Worm (Caenorhabditis elegans) whole organism, midembryonic: ENCODE results near the gene arrd-26.
"Not testable (repeated sequence)": the region's sequence is repeated elsewhere in the genome, so short reads cannot be mapped to it uniquely, and the experiment has no call there.

Experiments
- T22C8.4 ChIP-seq: fragments of 200-800 bp; sonication (Bioruptor generic); IDR thresholded peaks from 2 replicates; pipeline ENCODE4 v1.3.6; 2022; ENCODE audit warnings: missing genetic modification characterization, missing compliant biosample characterization
- cog-1 ChIP-seq: sonication (generic microtip); optimal IDR thresholded peaks from 2 replicates; lab custom pipeline; 2016; ENCODE audit warnings: missing genetic modification characterization, missing compliant biosample characterization
- flt-1 ChIP-seq: fragments of 200-800 bp; sonication (Bioruptor generic); IDR thresholded peaks from 2 replicates; pipeline ENCODE4 v1.3.6; 2022; ENCODE audit warnings: missing genetic modification characterization, missing compliant biosample characterization
- klf-2 ChIP-seq: fragments of 200-800 bp; sonication (Bioruptor generic); conservative IDR thresholded peaks from 2 replicates; pipeline ENCODE4 v1.3.6; 2022; ENCODE audit warnings: missing genetic modification reagents, missing genetic modification characterization, missing compliant biosample characterization
- med-1 ChIP-seq: sonication (generic microtip); optimal IDR thresholded peaks from 2 replicates; lab custom pipeline; 2017; ENCODE audit warnings: missing genetic modification characterization, mild to moderate bottlenecking, missing compliant biosample characterization, antibody characterized with exemption, missing genetic modification reagents; ENCODE audit not compliant: insufficient read depth
- ref-1 ChIP-seq: fragments of 200-800 bp; sonication (Bioruptor generic); conservative IDR thresholded peaks from 2 replicates; pipeline ENCODE4 v1.3.6; 2022; ENCODE audit warnings: missing genetic modification reagents, missing genetic modification characterization, missing compliant biosample characterization
- tab-1 ChIP-seq: fragments of 200-800 bp; sonication (Bioruptor generic); IDR thresholded peaks from 2 replicates; pipeline ENCODE4 v1.3.6; 2022; ENCODE audit warnings: missing genetic modification characterization, missing compliant biosample characterization
- ztf-23 ChIP-seq: fragments of 200-800 bp; sonication (Bioruptor generic); IDR thresholded peaks from 2 replicates; pipeline ENCODE4 v1.3.6; 2022; ENCODE audit warnings: missing genetic modification reagents, missing genetic modification characterization, missing compliant biosample characterization
- ztf-29 ChIP-seq: fragments of 200-800 bp; sonication (Bioruptor generic); IDR thresholded peaks from 2 replicates; pipeline ENCODE4 v1.3.6; 2022; ENCODE audit warnings: missing genetic modification reagents, missing genetic modification characterization, missing compliant biosample characterization

arrd-26 gene

DNA sequence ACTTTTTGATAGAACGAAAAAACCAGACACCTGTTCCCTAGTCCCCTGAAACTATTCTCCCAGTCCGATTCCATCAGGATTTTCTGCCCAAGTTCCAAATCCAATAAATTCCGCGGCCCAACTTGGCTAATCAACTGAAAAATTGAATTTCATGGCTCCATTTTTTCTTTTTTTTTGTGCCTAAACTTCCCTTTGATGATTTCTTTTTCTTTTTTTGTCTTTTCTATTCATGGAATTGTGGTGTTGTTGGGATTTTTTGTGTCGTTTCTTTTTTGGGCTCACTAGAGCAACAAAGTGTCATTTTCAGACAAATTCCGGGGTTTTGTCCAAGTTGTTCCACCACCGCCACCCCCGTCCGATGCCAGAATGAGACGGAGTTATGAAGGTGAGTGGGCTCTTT is at the start of gene arrd-26:
arrd-26 (plus strand) TSS at position 301 of the 400 bp plus-strand sequence.
- TF ChIP-seq tab-1 (GFP tag; lab: Robert Waterston, UW) (no peak), med-1 (GFP tag; lab: Kevin White, UChicago) (no peak), flt-1 (no peak)

- TF ChIP-seq ztf-29 (GFP tag; lab: Robert Waterston, UW) (no peak), T22C8.4 (no peak), cog-1 (tag; lab: Kevin White, UChicago) (peak; percentile 54), med-1 (GFP tag; lab: Kevin White, UChicago) (no peak), ref-1 (GFP tag; lab: Robert Waterston, UW) (0 out of 2 replicates have a peak, but pooled peaks have one; percentile 29), klf-2 (GFP tag; lab: Robert Waterston, UW) (peak; percentile 74; the same call in 1 of the 2 replicates), ztf-23 (GFP tag; lab: Robert Waterston, UW) (peak; percentile 84), tab-1 (GFP tag; lab: Robert Waterston, UW) (peak; percentile 51; the same call in 1 of the 2 replicates), flt-1 (peak; percentile 72)
Observed at ce11 chrIV:2032946-2033411, 33.0 kb upstream of the arrd-26 start, which contains the start of gene cpsf-1. Gene cpsf-1, minus strand, starts transcription at chrIV:2032996.

DNA sequence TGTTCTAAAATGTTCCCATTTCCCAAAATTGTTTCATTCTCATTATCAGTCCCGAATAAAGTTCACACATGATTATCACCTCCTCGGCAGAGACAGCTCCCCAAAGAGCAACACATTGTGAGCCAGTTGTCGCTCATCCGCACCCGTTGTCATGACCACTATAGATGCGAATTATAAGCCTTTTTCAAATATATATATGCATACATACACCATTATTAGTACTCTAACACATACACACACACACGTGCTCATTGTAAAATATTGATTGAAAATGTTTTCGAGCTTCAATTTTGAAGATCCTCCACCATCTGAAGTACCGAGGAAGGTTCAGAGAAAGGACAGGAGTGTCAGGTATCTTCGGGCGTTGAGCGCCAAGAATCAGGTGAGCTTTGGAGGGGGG is 29.0 kb upstream of the arrd-26 start, which contains the start of the genes Y76B12C.9 and cng-2:
Y76B12C.9 (minus strand) TSS at position 101 of the 400 bp plus-strand sequence.
cng-2 (plus strand) TSS at position 218 of the 400 bp plus-strand sequence.
- TF ChIP-seq ref-1 (GFP tag; lab: Robert Waterston, UW) (no peak), tab-1 (GFP tag; lab: Robert Waterston, UW) (no peak), flt-1 (no peak), cog-1 (tag; lab: Kevin White, UChicago) (no peak), klf-2 (GFP tag; lab: Robert Waterston, UW) (no peak), T22C8.4 (no peak), med-1 (GFP tag; lab: Kevin White, UChicago) (no peak), ztf-29 (GFP tag; lab: Robert Waterston, UW) (no peak), ztf-23 (GFP tag; lab: Robert Waterston, UW) (no peak)

- TF ChIP-seq klf-2 (GFP tag; lab: Robert Waterston, UW): no peak
- no peak for TF ChIP-seq cog-1 (tag; lab: Kevin White, UChicago)
- TF ChIP-seq flt-1: no peak
- no peak for TF ChIP-seq ztf-29 (GFP tag; lab: Robert Waterston, UW)
- no peak for TF ChIP-seq tab-1 (GFP tag; lab: Robert Waterston, UW)
- TF ChIP-seq ztf-23 (GFP tag; lab: Robert Waterston, UW): no peak
- no peak for TF ChIP-seq med-1 (GFP tag; lab: Kevin White, UChicago)
- TF ChIP-seq T22C8.4: no peak
- no peak for TF ChIP-seq ref-1 (GFP tag; lab: Robert Waterston, UW)
Observed at ce11 chrIV:2037497-2037896, 28.5 kb upstream of the arrd-26 start.

DNA sequence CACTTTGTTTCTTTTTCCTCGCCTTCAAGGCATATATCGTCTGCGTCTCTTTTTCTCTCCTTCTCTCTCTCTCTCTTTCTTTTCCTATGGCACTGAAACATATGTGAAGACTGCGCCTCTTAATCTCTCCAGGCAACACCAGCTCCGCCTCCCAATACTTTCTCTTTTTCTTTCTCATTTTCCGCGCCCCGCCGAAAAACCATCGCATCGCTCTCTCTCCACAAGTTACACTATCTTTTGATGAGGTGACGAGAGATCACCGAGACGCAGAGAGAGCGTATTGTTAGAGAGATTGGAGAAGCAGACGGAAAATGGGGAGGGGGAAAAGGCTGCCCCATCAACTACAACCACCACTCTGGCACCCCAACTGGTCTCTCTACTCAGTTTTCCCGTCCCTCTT is 17.2 kb upstream of the arrd-26 start:
- TF ChIP-seq ztf-29 (GFP tag; lab: Robert Waterston, UW): no peak
- no peak for TF ChIP-seq klf-2 (GFP tag; lab: Robert Waterston, UW)
- TF ChIP-seq cog-1 (tag; lab: Kevin White, UChicago): peak; percentile 81
- no peak for TF ChIP-seq ref-1 (GFP tag; lab: Robert Waterston, UW)
- no peak for TF ChIP-seq T22C8.4
- TF ChIP-seq med-1 (GFP tag; lab: Kevin White, UChicago): no peak
- TF ChIP-seq tab-1 (GFP tag; lab: Robert Waterston, UW): no peak
- no peak for TF ChIP-seq ztf-23 (GFP tag; lab: Robert Waterston, UW)
- TF ChIP-seq flt-1: 0 out of 2 replicates have a peak, but pooled peaks have one; percentile 22

DNA sequence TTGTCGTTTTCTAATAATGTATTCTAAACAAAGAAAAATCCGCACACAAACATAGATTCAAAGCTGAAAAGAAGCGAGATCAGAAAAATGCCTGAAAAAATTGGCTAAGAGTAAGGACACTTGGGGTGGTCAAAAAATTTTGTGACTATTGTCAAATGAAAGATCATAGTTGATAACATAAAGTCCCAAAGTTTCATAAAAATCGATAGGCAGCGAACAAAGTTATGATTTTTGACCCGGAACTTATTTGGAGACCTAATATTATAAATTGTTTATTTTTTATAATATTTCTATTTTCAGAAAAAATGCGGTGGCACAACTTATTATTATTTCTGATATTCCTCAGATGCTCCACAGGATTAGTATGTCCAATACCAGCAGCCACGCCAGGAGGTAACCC is 14.8 kb upstream of the arrd-26 start, which contains the start of gene R05C11.4:
R05C11.4 (plus strand) TSS at position 301 of the 400 bp plus-strand sequence.
- TF ChIP-seq klf-2 (GFP tag; lab: Robert Waterston, UW); ztf-23 (GFP tag; lab: Robert Waterston, UW); T22C8.4: not testable (repeated sequence)

DNA sequence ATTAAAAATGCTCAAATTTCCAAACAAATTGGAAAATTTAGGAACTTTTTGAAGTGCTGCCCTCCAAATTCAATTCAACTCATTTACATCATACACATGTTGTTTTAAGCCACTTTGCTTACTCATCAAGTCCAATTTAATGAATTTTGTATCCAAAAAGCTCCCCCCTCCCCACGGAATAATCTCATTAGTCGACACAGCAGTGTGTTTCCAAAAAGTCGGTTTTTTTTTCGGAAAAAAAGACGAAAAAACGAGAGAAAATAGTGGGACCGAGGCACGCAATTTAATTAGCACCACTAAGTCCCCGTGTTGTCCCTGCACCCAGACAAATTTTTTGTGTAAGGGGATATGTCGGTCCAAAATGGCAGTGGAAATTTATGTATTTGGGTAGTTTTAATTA is 13.7 kb upstream of the arrd-26 start:
- TF ChIP-seq ztf-29 (GFP tag; lab: Robert Waterston, UW): no peak
- no peak for TF ChIP-seq T22C8.4
- TF ChIP-seq klf-2 (GFP tag; lab: Robert Waterston, UW): no peak
- no peak for TF ChIP-seq med-1 (GFP tag; lab: Kevin White, UChicago)
- no peak for TF ChIP-seq ref-1 (GFP tag; lab: Robert Waterston, UW)
- no peak for TF ChIP-seq cog-1 (tag; lab: Kevin White, UChicago)
- TF ChIP-seq tab-1 (GFP tag; lab: Robert Waterston, UW): no peak

ce11 chrIV:2053591-2053990 is 12.4 kb upstream of the arrd-26 start:
- TF ChIP-seq klf-2 (GFP tag; lab: Robert Waterston, UW) (no peak), flt-1 (no peak), ztf-29 (GFP tag; lab: Robert Waterston, UW) (no peak), tab-1 (GFP tag; lab: Robert Waterston, UW) (no peak), ztf-23 (GFP tag; lab: Robert Waterston, UW) (no peak), T22C8.4 (no peak), cog-1 (tag; lab: Kevin White, UChicago) (no peak), ref-1 (GFP tag; lab: Robert Waterston, UW) (no peak), med-1 (GFP tag; lab: Kevin White, UChicago) (no peak)

- no peak for TF ChIP-seq med-1 (GFP tag; lab: Kevin White, UChicago)
- no peak for TF ChIP-seq klf-2 (GFP tag; lab: Robert Waterston, UW)
- TF ChIP-seq ref-1 (GFP tag; lab: Robert Waterston, UW): no peak
- no peak for TF ChIP-seq flt-1
Observed at ce11 chrIV:2057462-2057861, 8.5 kb upstream of the arrd-26 start.
